Fruit fly (Drosophila melanogaster): ENCODE measurements around the gene CG33687.

The CG33687 gene

dm6 chr3L:16173818-16174601 is 23.7 kb upstream of the CG33687 start:
- no peak for TF ChIP-seq CG17801 (GFP tag; optimal IDR thresholded peaks at IDR 0.05; ENCODE audit: partially characterized antibody)

DNA sequence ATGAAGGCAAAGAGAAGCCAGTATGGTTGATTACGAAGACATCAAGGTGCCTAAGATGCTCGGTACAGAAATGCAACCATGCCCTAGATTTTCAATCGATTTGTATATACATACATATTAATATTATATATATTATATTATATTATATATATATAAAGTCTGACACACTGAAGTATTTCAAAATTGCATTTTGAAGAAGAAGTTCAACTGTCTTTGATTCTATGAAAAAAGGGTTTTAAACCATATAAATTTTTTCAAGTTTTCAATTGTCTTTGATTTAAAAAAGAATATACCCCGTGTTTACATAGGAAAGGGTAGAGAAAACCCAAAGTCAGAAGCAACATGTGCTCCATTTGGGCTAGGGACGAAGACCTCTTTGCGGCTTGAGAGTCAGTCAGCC is 22.9 kb upstream of the CG33687 start:
- no peak for TF ChIP-seq CG17801 (GFP tag; optimal IDR thresholded peaks at IDR 0.05; ENCODE audit: partially characterized antibody)

DNA sequence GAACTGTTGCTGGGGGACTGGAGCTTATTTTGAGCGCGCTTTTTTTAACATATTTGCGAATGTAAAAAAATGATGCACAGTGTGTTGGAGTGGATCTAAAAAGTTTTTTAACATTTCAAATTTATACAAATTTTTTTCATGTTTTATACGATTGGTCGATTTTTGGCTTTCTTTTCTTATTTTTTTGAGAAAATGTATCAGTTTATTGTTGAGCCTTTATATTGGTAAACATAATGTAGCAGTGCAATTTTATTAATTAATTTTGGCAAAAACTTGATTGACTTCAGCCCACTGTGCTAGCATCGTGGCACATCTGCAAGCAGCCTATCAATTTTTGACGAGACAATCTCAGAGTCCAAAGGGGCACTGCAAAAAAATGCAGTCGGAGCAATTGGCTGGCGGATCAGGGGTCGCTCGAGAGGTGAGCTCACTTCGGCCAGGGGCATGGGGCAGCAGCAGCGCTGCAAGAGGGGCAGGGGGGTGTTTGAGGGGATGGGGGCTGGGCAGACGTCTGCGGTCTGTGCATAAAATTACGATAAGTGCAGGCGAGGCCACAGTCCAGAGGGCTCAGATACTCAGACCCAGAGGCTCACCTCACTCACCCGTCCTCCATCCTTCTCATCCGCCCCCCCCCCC is 21.9 kb upstream of the CG33687 start:
- no peak for TF ChIP-seq CG17801 (GFP tag; optimal IDR thresholded peaks at IDR 0.05; ENCODE audit: partially characterized antibody)

DNA sequence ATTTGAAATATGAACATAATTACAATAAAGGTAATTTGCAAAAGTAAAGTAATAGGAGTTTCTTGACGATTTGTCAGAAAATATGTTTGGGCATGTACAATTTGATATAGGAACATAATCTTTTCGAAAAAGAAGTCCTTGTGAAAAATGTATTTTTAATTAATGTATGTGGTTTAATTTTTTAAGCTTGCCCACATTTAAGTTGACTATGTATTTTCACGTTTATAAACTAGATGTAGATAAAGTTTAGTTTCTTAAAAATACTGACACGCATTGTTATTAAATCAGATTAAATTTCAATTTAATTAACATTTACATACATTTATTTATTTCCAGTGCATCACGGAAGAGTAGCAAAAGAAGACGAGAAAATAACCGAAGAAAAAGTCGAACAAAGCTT is 21.2 kb upstream of the CG33687 start:
- TF ChIP-seq CG17801 (GFP tag; optimal IDR thresholded peaks at IDR 0.05; ENCODE audit: partially characterized antibody) = no peak

dm6 chr3L:16177309-16177708 is 20.4 kb upstream of the CG33687 start:
- TF ChIP-seq CG17801 (GFP tag; optimal IDR thresholded peaks at IDR 0.05; ENCODE audit: partially characterized antibody) = no peak

dm6 chr3L:16177751-16178150 is 19.9 kb upstream of the CG33687 start:
- no peak for TF ChIP-seq CG17801 (GFP tag; optimal IDR thresholded peaks at IDR 0.05; ENCODE audit: partially characterized antibody)

DNA sequence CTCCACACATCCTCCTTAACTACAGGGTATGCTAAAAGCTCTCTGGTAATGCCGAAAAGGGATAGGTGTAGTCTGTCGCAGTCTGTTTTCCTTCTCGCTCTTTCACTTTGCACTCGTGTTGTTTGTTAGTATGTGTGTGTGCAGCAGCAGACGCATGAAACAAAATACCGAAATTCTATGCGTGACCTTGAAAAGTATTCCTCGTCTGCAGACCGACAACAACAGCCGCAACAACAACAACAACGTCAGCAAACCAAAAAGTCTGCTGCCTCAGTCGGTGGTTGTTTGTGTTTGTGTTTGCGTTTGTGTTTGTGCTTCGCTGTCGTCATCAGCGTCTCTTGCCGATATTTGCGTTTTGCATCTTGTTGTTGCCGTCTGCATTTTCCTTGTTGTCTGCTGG is 19.2 kb upstream of the CG33687 start:
- TF ChIP-seq CG17801 (GFP tag; optimal IDR thresholded peaks at IDR 0.05; ENCODE audit: partially characterized antibody) = no peak

DNA sequence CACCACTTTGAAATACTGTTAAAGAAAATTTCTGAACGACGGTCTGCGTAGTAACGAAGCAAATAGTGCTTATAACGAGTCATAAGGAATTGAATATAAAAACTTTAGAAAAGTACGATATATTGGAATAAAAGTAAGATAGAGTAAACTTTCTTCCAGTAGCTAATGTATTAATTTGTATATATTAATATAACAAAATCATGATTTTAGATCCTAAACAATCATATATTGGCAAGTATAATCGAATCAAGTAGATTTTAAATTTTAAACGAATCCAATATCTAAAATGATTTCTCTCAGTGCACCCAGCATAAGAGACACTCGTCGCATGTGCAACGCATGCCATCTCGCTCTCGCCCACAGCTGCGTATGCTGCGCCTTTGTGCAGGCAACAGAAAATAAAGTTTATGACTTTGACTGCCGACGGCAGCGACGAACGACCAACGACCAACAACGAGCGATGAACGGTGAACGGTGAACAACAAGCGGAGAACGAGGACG is 16.3 kb upstream of the CG33687 start:
- no peak for TF ChIP-seq CG17801 (GFP tag; optimal IDR thresholded peaks at IDR 0.05; ENCODE audit: partially characterized antibody)

- no peak for TF ChIP-seq CG17801 (GFP tag; optimal IDR thresholded peaks at IDR 0.05; ENCODE audit: partially characterized antibody)
These were observed 14.8 kb upstream of the CG33687 start for dm6 chr3L:16182633-16183462.

DNA sequence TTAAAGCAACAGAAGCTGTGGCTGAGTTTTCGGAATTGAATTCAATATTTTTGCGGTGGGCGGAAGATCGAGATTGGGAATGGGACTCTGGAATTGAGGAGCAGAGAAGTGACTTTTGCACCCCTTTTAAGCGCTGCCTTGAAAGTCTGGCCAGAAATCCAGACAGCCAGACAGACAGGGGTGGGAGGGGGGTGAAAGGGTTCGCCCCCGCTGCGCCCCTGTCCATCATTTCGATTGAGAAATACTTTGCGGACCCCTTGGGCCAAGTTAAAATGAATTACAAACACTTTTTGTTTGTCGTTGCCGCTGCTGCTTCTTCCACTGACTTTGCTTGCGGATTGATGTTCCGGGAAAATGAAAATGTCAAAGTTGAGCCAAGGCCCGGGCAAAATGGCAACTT is 14.2 kb upstream of the CG33687 start:
- TF ChIP-seq CG17801 (GFP tag; optimal IDR thresholded peaks at IDR 0.05; ENCODE audit: partially characterized antibody) = no peak

DNA sequence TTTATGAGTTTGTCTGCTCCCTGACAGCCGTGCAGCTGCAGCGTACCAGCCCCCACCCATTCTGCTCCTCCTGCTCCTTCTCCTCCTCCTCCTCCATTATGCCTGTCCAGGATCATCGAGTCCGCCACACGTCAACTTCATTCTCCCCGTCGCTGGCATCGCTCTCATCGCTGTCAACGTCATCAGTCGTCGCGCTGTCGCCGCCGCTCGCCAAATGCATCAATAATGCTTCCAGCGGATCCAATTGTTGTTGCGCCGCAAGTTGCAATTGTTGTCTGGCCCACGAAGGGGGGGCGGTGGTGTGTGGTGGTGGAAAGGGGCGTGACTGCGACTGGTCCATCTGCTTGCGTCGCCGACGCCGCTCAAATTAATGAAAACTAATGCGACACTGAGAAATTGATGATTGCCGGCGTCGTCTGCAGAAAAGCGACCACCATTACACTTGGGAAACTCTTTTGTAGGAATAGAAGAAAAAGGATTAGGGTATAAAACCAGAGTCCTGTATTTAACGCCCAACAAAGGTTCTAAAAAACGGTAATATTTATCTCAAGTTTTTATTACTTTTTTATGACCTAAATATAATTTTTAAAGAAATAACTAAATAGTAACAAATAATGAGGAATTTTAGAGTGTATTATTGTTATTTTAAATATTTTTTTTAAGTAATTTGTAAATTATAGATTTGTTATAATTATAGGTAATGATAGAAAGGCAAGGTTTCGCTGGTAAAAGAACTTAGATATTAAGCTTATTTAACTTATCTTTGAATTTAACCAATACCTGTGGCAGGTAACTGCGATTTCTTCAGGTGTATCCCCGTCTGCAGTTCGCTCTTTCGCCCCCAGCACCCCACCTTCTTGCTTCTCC is 8.4 kb upstream of the CG33687 start:
- TF ChIP-seq CG17801 (GFP tag; optimal IDR thresholded peaks at IDR 0.05; ENCODE audit: partially characterized antibody) = no peak

DNA sequence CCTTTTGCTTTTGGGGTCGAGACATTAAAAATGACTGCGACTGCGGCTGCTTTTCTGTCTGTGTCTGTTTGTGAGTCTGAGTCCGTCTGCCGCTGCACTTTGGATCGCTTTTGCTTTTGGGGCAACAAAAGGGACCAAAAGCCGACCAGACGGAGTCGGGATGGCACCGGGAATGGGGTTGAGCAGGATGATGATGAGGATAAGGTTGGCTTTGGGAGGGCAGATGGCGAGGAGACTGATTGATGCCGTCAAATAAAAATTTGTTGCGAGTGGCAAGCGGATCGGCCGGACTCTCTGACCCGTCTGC is 7.8 kb upstream of the CG33687 start:
- no peak for TF ChIP-seq CG17801 (GFP tag; optimal IDR thresholded peaks at IDR 0.05; ENCODE audit: partially characterized antibody)

DNA sequence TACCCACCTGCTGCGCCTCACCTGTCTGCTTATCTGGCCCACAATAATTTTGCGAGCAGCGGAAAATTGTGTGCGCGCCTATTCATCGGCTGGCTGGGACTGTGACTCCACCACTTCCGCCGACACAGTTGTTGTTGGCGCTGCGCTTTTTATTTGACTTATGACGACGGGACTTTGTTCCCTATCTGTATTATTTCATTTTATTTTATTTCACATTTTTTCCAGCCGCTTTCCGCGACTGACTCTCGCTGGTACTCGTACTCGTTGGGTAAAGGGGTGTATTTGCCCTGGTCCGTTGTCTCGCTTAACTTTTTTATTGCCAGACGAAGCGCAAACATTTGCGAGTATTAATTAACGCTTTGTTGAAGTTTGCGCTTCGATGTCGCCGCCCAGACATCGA is 6.8 kb upstream of the CG33687 start:
- no peak for TF ChIP-seq CG17801 (GFP tag; optimal IDR thresholded peaks at IDR 0.05; ENCODE audit: partially characterized antibody)

DNA sequence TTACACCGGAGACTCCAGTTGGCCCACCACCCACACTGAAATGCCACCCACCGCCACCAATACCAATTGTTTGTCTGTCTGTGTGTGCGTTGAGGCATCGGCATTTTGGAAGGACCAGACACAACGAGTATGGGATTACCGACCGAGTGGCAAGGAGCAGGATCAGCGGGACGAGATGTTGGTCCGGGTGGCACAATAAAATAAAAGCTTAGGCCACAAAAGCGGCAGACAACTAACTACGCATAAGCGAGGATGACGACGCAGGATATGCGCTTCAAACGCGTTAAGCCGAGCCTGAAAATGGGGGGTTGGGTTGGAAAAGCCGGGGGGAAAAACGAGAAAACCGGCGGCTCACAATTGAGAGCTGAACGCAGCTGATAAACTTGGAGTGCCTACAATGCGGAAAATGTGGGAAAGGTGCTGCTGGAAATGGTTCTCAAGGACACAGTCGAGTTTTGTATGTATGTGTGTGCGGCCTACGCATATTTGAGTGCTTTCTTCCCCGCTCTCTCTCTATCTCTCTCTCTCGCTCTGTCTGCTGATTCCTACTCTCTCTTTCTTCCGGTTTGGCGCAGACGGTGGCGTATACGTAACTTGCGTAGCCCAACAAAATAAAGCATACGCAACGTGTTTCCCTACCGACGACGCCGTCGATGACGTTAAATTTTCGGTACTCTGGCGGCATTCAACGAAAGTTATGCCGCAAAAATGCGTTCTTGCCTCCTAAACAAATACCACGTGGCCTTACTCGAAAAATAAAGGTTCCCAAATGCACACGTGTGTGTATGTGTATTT is 4.9 kb upstream of the CG33687 start:
- no peak for TF ChIP-seq CG17801 (GFP tag; optimal IDR thresholded peaks at IDR 0.05; ENCODE audit: partially characterized antibody)

Measured in ovary, adult (tissue).